Worm (Caenorhabditis elegans): ENCODE data around the gene str-255.
"Not testable (repeated sequence)": the region's sequence is repeated elsewhere in the genome, so short reads cannot be mapped to it uniquely, and the experiment has no call there.

The str-255 gene

DNA sequence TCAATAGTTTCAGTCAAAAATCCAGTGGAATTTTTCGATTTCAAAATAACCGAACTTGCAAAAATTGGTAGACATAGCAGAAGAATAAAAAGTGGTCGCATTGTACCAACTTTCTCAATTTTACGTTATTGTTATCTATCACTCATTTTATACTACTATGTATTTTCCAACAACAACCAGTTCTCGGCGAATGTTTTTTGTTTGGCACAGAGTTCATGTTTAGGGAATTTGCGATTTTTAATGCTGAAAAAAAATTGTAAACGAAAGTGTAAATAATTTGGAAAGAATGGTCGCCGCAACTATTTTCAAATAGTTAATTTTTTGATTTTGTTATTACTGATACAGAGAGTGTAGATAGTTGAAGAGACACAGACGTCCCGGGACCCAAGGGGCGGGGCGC, 14.2 kb downstream of the str-255 start, which contains the start of gene C45H4.21:
TSS of gene C45H4.21 (minus strand) at position 101 of the 400 bp plus-strand sequence.
- TF ChIP-seq nhr-77 (tag; optimal IDR thresholded peaks at IDR 0.05) (no peak), lsy-2 (tag; optimal IDR thresholded peaks at IDR 0.05) (no peak), dmd-4 (tag; optimal IDR thresholded peaks at IDR 0.05) (no peak), skn-1 (tag; optimal IDR thresholded peaks at IDR 0.05) (no peak), ama-1 (optimal IDR thresholded peaks at IDR 0.05) (no peak), lin-39 (tag; optimal IDR thresholded peaks at IDR 0.05) (no peak), nhr-11 (tag; optimal IDR thresholded peaks at IDR 0.05) (no peak), lin-13 (GFP tag; optimal IDR thresholded peaks at IDR 0.05) (no peak), elt-3 (tag; optimal IDR thresholded peaks at IDR 0.05) (no peak), aly-2 (tag; optimal IDR thresholded peaks at IDR 0.05) (no peak), lin-11 (tag; optimal IDR thresholded peaks at IDR 0.05) (no peak), crh-2 (tag; optimal IDR thresholded peaks at IDR 0.05) (no peak), nhr-10 (tag; optimal IDR thresholded peaks at IDR 0.05) (no peak), nhr-12 (tag; optimal IDR thresholded peaks at IDR 0.05) (no peak), egl-27 (tag; optimal IDR thresholded peaks at IDR 0.05) (no peak), peb-1 (tag; optimal IDR thresholded peaks at IDR 0.05) (no peak)

DNA sequence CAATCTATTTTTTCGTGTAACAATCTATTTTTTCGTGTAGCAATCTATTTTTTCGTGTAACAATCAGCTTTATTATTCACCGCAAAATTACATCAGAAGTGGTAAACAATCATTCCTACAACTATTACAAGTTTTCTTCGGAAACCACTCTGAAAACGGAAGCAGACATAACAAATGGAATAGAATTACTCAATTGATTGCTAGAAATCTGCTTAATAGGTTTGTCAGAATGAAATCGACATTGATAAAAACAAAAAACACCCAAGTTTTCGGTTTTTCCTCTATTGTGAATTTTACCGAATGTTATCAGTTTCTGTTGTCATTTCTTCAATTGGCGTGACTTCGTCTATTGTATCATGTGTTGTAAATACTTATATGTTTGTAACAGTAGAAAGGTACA, 16.8 kb downstream of the str-255 start, which contains the start of gene srbc-20:
TSS of gene srbc-20 (plus strand) at position 301 of the 400 bp plus-strand sequence.
- no peak for TF ChIP-seq aly-2 (tag; optimal IDR thresholded peaks at IDR 0.05)
- no peak for TF ChIP-seq lsy-2 (tag; optimal IDR thresholded peaks at IDR 0.05)
- TF ChIP-seq crh-2 (tag; optimal IDR thresholded peaks at IDR 0.05), result no peak
- no peak for TF ChIP-seq elt-1 (tag; optimal IDR thresholded peaks at IDR 0.05)
- TF ChIP-seq nhr-77 (tag; optimal IDR thresholded peaks at IDR 0.05), result no peak
- no peak for TF ChIP-seq alr-1 (tag; optimal IDR thresholded peaks at IDR 0.05)
- no peak for TF ChIP-seq F13H6.1 (tag; optimal IDR thresholded peaks at IDR 0.05)
- TF ChIP-seq unc-39 (tag; optimal IDR thresholded peaks at IDR 0.05), result no peak
- TF ChIP-seq R02D3.7 (tag; optimal IDR thresholded peaks at IDR 0.05), result no peak
- TF ChIP-seq egl-27 (tag; optimal IDR thresholded peaks at IDR 0.05), result no peak
- TF ChIP-seq gmeb-1 (tag; optimal IDR thresholded peaks at IDR 0.05), result no peak
- no peak for TF ChIP-seq fos-1 (tag; optimal IDR thresholded peaks at IDR 0.05)
- no peak for TF ChIP-seq ztf-11 (tag; optimal IDR thresholded peaks at IDR 0.05)
- no peak for TF ChIP-seq nhr-11 (tag; optimal IDR thresholded peaks at IDR 0.05)
- no peak for TF ChIP-seq snpc-4 (tag; optimal IDR thresholded peaks at IDR 0.05)
- TF ChIP-seq nhr-10 (tag; optimal IDR thresholded peaks at IDR 0.05), result no peak
- no peak for TF ChIP-seq unc-62 (GFP tag; optimal IDR thresholded peaks at IDR 0.05)

DNA sequence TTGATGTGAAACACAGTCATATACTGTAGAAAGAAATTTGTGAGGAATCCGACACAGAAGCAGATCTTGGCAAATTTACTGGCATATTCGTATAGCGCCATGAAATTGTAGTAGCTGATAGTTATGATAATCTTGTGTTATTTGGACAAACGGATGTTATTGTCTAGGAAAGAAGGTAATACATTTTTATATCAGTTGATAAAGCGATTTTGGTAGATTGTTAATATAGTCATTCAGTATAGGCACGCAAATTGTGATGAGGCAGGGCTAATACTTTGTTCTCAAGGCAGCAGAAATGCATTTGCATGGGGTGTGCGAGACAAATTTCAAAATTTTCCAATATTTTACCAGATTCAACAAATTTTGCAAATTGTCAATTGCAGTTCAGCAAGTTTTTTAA, 17.6 kb downstream of the str-255 start, which contains the start of gene str-52:
TSS of gene str-52 (minus strand) at position 101 of the 400 bp plus-strand sequence.
- TF ChIP-seq lin-13 (GFP tag; optimal IDR thresholded peaks at IDR 0.05) (no peak), egl-27 (tag; optimal IDR thresholded peaks at IDR 0.05) (no peak), gmeb-1 (tag; optimal IDR thresholded peaks at IDR 0.05) (no peak), ZK546.5 (tag; optimal IDR thresholded peaks at IDR 0.05) (no peak), nhr-11 (tag; optimal IDR thresholded peaks at IDR 0.05) (no peak), mdl-1 (tag; optimal IDR thresholded peaks at IDR 0.05) (no peak), nhr-10 (tag; optimal IDR thresholded peaks at IDR 0.05) (no peak), lsy-2 (tag; optimal IDR thresholded peaks at IDR 0.05) (no peak)

DNA sequence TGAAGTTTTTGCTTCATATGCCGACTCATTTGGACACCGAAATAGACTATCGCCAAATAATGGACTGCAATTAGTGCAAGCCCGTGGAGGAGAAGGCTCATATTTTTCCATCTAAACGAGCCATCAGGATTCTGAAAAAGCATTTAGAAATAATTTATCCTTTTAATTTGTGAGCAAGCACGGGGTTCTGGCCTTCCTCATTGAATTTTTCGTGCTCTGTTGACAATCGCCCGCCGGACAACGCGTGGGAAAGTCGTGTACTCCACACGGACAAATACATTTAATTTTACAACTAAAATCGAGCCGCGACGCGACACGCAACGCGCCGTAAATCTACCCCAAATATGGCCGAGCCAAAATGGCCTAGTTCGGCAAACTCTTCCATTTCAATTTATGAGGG, 19.2 kb downstream of the str-255 start, which contains the start of gene F22F7.12:
TSS of gene F22F7.12 (minus strand) at position 101 of the 400 bp plus-strand sequence.
- not testable (repeated sequence) for TF ChIP-seq dmd-4 (tag; optimal IDR thresholded peaks at IDR 0.05); nhr-21 (tag; optimal IDR thresholded peaks at IDR 0.05); sma-3 (GFP tag; optimal IDR thresholded peaks at IDR 0.05)

DNA sequence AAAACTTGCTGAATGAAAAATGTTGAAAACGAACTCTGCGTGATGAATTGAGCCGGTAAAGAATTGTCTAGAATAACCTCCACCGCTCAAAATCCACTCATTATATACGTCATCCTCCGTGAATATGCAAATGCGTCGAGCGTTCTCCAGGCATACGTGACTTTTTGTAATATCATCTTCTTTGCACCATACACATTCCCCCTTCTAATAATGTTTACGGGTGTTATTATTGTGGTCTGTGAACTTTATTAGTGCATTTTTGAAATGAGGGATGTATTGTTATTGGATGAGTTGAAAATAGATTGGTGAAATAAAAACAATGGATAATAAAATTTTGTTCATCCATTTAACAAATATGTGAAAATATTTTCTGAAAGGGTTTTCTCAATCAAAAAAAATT, 23.7 kb downstream of the str-255 start, which contains the start of gene F22F7.7:
TSS of gene F22F7.7 (minus strand) at position 125 of the 400 bp plus-strand sequence.
- no peak for TF ChIP-seq unc-39 (tag; optimal IDR thresholded peaks at IDR 0.05)
- TF ChIP-seq mbf-1 (tag; optimal IDR thresholded peaks at IDR 0.05), result no peak
- TF ChIP-seq sma-3 (GFP tag; optimal IDR thresholded peaks at IDR 0.05), result no peak
- no peak for TF ChIP-seq aly-2 (tag; optimal IDR thresholded peaks at IDR 0.05)
- TF ChIP-seq crh-2 (tag; optimal IDR thresholded peaks at IDR 0.05), result no peak
- no peak for TF ChIP-seq blmp-1 (tag; optimal IDR thresholded peaks at IDR 0.05; ENCODE audit: insufficient read depth)
- no peak for TF ChIP-seq ztf-1 (GFP tag; conservative IDR thresholded peaks at IDR 0.05)
- no peak for TF ChIP-seq lin-11 (tag; optimal IDR thresholded peaks at IDR 0.05)
- TF ChIP-seq sma-9 (GFP tag; optimal IDR thresholded peaks at IDR 0.05), result no peak
- TF ChIP-seq sma-9 (tag; optimal IDR thresholded peaks at IDR 0.05), result no peak
- no peak for TF ChIP-seq zag-1 (tag; optimal IDR thresholded peaks at IDR 0.05)

All from whole organism, L2 larva.